Fruit fly (Drosophila melanogaster): ENCODE data around the gene CG17612.

Gene CG17612

DNA sequence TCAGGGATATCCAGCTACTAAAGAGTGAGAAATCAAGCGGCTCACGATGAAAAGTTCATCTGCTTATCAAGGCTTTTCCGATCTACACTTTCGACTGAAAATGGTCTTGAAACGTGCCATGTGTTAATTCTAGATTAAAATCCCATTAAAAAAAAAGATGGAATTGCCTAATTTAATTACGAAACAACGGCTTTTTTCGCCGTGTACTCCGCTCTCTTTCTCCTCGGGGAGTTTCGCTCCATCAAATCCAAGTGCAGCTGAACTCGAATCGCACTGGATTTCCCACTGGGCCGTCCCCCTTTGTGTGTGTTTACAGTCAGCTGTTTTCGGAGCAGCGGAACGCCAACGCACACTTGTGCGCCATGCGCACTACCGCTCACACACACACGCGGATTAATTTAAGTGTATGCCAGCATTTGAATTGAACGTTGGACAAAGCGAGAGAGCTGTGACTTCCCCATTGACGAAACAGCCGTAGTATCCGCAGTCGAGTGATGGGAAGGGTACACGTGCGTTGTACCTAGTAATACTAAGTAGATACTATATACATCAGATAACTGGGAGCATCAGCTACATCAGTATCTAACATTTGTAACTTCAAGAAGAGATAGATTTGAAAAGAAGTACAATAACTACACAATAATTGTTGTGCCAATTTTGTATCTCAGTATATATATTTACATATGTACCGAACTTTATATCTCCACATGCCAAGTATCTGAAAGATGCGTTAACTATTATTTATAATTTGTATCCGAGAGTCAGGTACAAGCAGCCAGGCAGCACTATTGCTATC, 49.4 kb downstream of the CG17612 start:
- TF ChIP-seq CG17801 (GFP tag; optimal IDR thresholded peaks at IDR 0.05; ENCODE audit: partially characterized antibody) = peak; percentile 77

dm6 chr2L:4332583-4332961, 50.0 kb downstream of the CG17612 start:
- TF ChIP-seq CG17801 (GFP tag; optimal IDR thresholded peaks at IDR 0.05; ENCODE audit: partially characterized antibody) = no peak

DNA sequence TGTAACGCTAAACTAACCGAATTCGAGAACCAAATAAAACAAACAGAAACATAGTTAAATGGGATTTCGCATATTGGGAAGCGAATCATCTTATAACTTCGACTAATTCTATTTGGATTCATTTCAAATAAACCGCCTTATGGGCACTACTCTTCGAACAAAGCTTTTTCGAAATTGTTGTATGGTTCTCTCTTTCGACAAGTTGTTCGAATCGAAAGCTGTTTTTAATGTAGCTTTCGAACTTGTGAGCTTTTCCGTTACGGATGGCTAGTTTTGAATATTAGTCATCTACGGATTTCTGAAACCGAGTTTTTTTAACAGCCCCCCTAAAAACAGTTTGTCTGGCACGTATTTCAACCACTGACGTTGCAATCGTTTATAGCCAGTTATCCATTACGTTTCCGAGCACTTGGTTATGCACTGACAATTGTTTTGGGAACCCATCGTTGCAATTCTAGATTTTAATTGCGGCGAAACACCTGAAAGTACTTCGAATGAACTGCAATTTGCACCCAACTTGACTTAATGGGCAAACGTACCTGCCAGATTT, 50.7 kb downstream of the CG17612 start:
- no peak for TF ChIP-seq CG17801 (GFP tag; optimal IDR thresholded peaks at IDR 0.05; ENCODE audit: partially characterized antibody)

Data from ovary, adult (tissue).